Worm (Caenorhabditis elegans): ENCODE measurements around the gene cnd-1.

Gene cnd-1

DNA sequence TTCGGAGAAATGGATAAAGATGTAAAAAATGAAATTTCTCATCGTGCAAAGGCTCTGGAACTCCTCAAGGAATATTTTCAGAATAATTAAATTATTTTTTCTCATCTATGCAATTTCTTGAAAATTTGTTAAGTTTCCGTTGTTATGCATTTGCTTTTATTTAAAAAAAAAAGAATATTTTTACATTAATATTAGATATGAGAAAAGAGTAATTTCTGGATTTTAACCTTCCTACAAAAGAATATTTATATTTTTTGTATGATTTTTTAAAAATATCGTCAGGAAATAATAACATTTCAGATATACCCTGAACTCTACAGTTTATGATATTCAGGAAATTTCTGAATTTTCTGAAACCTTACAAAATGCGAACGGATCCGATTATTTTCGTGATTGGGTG lies 20.4 kb upstream of the cnd-1 start, which contains the start of gene gro-1:
Gene gro-1 (plus strand): TSS at position 301 of the 400 bp plus-strand sequence.
- TF ChIP-seq snpc-1.3 (tag; optimal IDR thresholded peaks at IDR 0.05; ENCODE audit: insufficient read depth) = no peak
- TF ChIP-seq mxl-1 (tag; optimal IDR thresholded peaks at IDR 0.05) = no peak
- no peak for TF ChIP-seq lsy-27 (tag; optimal IDR thresholded peaks at IDR 0.05; ENCODE audit: borderline replicate concordance, insufficient read depth)
- no peak for TF ChIP-seq nhr-179 (tag; optimal IDR thresholded peaks at IDR 0.05)
- no peak for TF ChIP-seq egl-44 (GFP tag; IDR thresholded peaks at IDR 0.05)
- TF ChIP-seq sea-2 (GFP tag; IDR thresholded peaks at IDR 0.05) = no peak
- no peak for TF ChIP-seq lsl-1 (GFP tag; optimal IDR thresholded peaks at IDR 0.05)
- TF ChIP-seq F23B12.7 (tag; optimal IDR thresholded peaks at IDR 0.05; ENCODE audit: insufficient read depth) = no peak
- TF ChIP-seq ets-4 (GFP tag; optimal IDR thresholded peaks at IDR 0.05) = no peak
- no peak for TF ChIP-seq B0336.3 (GFP tag; IDR thresholded peaks at IDR 0.05)
- TF ChIP-seq bed-1 (GFP tag; IDR thresholded peaks at IDR 0.05) = no peak
- no peak for TF ChIP-seq Y53G8AR.9 (GFP tag; conservative IDR thresholded peaks at IDR 0.05)
- TF ChIP-seq hsf-1 (GFP tag; IDR thresholded peaks at IDR 0.05) = no peak
- no peak for TF ChIP-seq sdz-38 (tag; optimal IDR thresholded peaks at IDR 0.05)
- no peak for TF ChIP-seq die-1 (tag; optimal IDR thresholded peaks at IDR 0.05)
- TF ChIP-seq Y53F4B.3 (GFP tag; IDR thresholded peaks at IDR 0.05) = no peak
- TF ChIP-seq pha-4 (tag; optimal IDR thresholded peaks at IDR 0.05) = no peak
- no peak for TF ChIP-seq Y67H2A.10 (GFP tag; conservative IDR thresholded peaks at IDR 0.05)
- TF ChIP-seq ztf-18 (tag; optimal IDR thresholded peaks at IDR 0.05) = no peak
- no peak for TF ChIP-seq athp-1 (tag; optimal IDR thresholded peaks at IDR 0.05)

DNA sequence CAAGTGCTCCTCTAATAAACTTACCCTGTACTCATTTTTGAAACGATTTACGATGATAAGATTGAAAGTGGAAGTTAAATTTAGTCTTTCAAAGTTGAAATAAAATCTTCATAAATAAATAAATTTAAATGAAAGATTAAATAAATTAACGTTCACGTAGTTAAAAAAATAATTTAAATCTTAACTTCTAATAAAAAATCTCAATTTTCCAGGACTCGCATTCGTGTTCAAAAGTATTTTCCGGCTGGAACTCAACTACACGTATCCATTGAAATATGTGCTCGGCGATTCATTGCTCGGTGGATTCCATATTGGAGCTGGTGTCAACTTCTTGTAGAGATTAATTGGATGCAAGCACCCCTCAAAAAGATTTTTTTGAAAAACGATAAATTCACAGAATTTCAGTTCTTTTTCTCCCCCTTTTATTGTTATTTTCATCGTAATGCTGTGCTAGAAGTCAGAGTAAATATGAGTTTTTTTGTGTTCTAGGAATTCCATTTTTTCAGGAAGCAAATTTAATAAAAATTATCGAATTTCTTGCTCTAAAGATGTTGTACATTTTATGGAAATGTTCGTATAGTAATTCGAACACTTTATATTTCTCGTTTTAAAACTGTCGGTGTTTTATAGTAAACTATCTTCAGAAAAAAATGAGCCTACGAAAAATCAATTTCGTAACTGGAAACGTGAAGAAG lies 19.0 kb upstream of the cnd-1 start, which contains the start of the genes C34E10.9 and hap-1:
Gene C34E10.9 (minus strand): TSS at position 101 of the 695 bp plus-strand sequence.
Gene hap-1 (plus strand): TSS at position 645 of the 695 bp plus-strand sequence.
- no peak for TF ChIP-seq Y67H2A.10 (GFP tag; conservative IDR thresholded peaks at IDR 0.05)
- no peak for TF ChIP-seq repo-1 (tag; optimal IDR thresholded peaks at IDR 0.05)
- TF ChIP-seq snpc-4 (GFP tag; optimal IDR thresholded peaks at IDR 0.05) = no peak
- TF ChIP-seq snpc-4 (tag; optimal IDR thresholded peaks at IDR 0.05) = no peak
- no peak for TF ChIP-seq gei-17 (GFP tag; optimal IDR thresholded peaks at IDR 0.05)
- no peak for TF ChIP-seq lin-35 (GFP tag; optimal IDR thresholded peaks at IDR 0.05)
- no peak for TF ChIP-seq attf-3 (GFP tag; conservative IDR thresholded peaks at IDR 0.05)

DNA sequence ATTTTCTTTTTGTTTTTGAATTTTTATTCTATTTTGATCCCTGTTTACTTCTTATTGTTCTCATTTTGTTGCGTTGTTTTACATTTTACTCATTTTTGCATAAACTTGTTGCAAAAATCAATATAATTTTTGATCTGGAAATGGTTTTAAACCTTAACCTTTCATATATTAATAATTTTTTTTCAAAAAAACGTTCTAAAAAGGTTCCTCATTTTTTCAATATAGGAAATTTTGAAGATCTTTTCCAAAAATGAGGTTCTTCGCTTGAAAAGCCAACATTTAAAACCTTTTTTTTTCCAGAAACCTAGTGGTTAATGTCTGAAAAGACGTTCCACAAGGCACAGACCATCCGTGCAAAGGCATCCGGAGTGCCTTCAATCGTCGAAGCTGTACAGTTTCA lies 16.0 kb upstream of the cnd-1 start, which contains the start of gene gop-3:
Gene gop-3 (plus strand): TSS at position 301 of the 400 bp plus-strand sequence.
- TF ChIP-seq mcd-1 (GFP tag; IDR thresholded peaks at IDR 0.05) = no peak
- TF ChIP-seq D2030.7 (GFP tag; IDR thresholded peaks at IDR 0.05) = no peak
- no peak for TF ChIP-seq tbp1 (GFP tag; optimal IDR thresholded peaks at IDR 0.05)

DNA sequence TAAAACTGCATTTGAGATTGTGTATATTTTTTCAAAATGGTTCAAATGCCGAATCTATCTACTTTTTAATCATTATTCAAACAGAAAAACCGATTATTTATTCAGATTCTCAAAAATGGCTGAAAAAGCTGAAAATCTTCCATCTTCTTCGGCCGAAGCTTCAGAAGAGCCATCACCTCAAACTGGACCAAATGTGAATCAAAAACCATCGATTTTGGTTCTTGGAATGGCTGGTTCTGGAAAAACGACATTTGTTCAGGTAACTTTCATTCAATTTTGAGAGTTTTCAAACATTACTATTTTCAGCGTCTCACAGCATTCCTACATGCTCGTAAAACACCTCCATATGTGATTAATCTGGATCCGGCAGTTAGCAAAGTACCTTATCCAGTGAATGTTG lies 14.5 kb upstream of the cnd-1 start, which contains the start of gene gop-2:
Gene gop-2 (plus strand): TSS at position 106 of the 400 bp plus-strand sequence.
- TF ChIP-seq F23B12.7 (tag; optimal IDR thresholded peaks at IDR 0.05; ENCODE audit: insufficient read depth) (no peak), cebp-1 (GFP tag; IDR thresholded peaks at IDR 0.05) (no peak), cebp-1 (tag; optimal IDR thresholded peaks at IDR 0.05) (no peak), mel-28 (tag; optimal IDR thresholded peaks at IDR 0.05; ENCODE audit: borderline replicate concordance) (no peak)
